Fruit fly (Drosophila melanogaster): ENCODE data around the gene CCT4.

DNA sequence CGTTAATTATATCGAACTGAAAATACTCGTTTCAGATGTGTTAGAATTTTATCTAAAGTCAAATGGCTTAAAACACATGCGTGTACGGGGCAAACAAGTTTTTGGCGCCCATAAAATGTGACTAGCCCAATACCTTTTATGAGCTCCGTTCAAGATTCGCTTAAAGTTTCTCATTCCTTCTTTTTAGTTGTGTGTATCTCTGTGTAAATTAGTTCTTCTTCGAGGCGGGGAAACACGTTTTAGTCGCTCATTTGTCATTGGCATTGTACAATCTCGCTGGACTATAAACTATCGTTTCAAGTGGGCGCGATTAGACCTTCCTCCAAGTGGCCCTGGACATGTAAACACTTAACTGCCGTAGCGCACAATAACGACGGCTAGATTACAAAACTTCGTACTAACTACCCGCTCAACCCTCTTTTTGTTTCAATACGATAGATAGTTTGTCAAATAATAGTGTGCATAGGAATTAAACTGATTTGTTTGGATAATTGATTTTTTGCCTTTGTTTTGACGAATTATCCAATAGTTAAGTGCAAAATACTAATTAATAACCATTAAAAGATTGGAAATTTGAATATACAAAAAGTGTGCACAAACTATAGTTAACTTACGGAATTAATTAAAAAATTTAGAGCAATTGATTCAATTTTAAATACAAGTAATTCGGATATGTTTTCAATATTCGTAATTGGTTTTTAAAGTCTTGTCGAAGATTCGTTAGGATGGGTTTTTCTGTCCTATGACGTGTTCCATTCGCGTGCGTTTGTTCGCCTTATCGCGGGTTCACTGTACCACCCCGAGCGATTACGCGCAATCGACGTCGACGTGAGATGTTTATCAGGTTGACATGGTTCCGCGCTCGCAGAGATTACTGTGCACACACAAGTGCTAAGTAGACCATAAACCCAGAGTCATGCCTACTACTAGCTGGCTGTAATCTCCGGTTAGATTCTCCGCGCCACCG lies 28.0 kb upstream of the CCT4 start:
- no peak for TF ChIP-seq psq (optimal IDR thresholded peaks at IDR 0.05)
- no peak for TF ChIP-seq pan (optimal IDR thresholded peaks at IDR 0.05)
- TF ChIP-seq CG8478 (optimal IDR thresholded peaks at IDR 0.05): no peak
- TF ChIP-seq EcR (GFP tag; optimal IDR thresholded peaks at IDR 0.05): no peak
- no peak for TF ChIP-seq usp (GFP tag; optimal IDR thresholded peaks at IDR 0.05)
- TF ChIP-seq Dll (optimal IDR thresholded peaks at IDR 0.05): no peak
